Worm (Caenorhabditis elegans): Measurements from ENCODE around the gene lgc-52.

Gene lgc-52

ce11 chrIV:15274063-15274462, 38.1 kb downstream of the lgc-52 start (continued):
- no peak for TF ChIP-seq lir-3 (tag; optimal IDR thresholded peaks at IDR 0.05)

ce11 chrIV:15275363-15275854, 39.5 kb downstream of the lgc-52 start, which contains the start of gene ccg-1:
TSS of gene ccg-1 (minus strand) at chrIV:15275804.
- TF ChIP-seq snpc-1.2 (GFP tag; IDR thresholded peaks at IDR 0.05), result peak; percentile 59; the same call in 1 of the 2 replicates
- TF ChIP-seq lin-39 (tag; optimal IDR thresholded peaks at IDR 0.05), result no peak
- TF ChIP-seq daf-16 (GFP tag; optimal IDR thresholded peaks at IDR 0.05), result peak in 1 of 2 experiments; percentile 18
- no peak for TF ChIP-seq daf-16 (tag; optimal IDR thresholded peaks at IDR 0.05)
- TF ChIP-seq ama-1 (optimal IDR thresholded peaks at IDR 0.05), result peak; percentile 43

ce11 chrIV:15280219-15280618, 44.3 kb downstream of the lgc-52 start:
- peak; percentile 28 for TF ChIP-seq aha-1 (tag)
- no peak for TF ChIP-seq tra-1 (GFP tag; IDR thresholded peaks at IDR 0.05)

ce11 chrIV:15283617-15284016, 47.7 kb downstream of the lgc-52 start:
- TF ChIP-seq snpc-1.2 (GFP tag; IDR thresholded peaks at IDR 0.05) (peak; percentile 89), gei-8 (GFP tag; optimal IDR thresholded peaks at IDR 0.05) (no peak), lin-29 (GFP tag; IDR thresholded peaks at IDR 0.05) (no peak), zfp-3 (GFP tag; conservative IDR thresholded peaks at IDR 0.05) (no peak), ctbp-1 (GFP tag; IDR thresholded peaks at IDR 0.05) (no peak), nhr-48 (tag; optimal IDR thresholded peaks at IDR 0.05) (no peak), saeg-2 (GFP tag; IDR thresholded peaks at IDR 0.05) (no peak), zfp-2 (tag; optimal IDR thresholded peaks at IDR 0.05) (no peak)

- no peak for TF ChIP-seq hif-1 (tag; optimal IDR thresholded peaks at IDR 0.05)
- TF ChIP-seq F44E2.7 (GFP tag; IDR thresholded peaks at IDR 0.05), result 0 out of 2 replicates have a peak, but pooled peaks have one; percentile 50
- no peak for TF ChIP-seq zfp-3 (GFP tag; conservative IDR thresholded peaks at IDR 0.05)
- TF ChIP-seq D1046.2 (GFP tag; IDR thresholded peaks at IDR 0.05), result no peak
- no peak for TF ChIP-seq zip-11 (GFP tag; IDR thresholded peaks at IDR 0.05)
- no peak for TF ChIP-seq fos-1 (tag; optimal IDR thresholded peaks at IDR 0.05)
- TF ChIP-seq ctbp-1 (GFP tag; IDR thresholded peaks at IDR 0.05), result no peak
- TF ChIP-seq nhr-237 (tag; optimal IDR thresholded peaks at IDR 0.05), result no peak
- TF ChIP-seq R02D3.7 (tag; optimal IDR thresholded peaks at IDR 0.05), result no peak
- no peak for TF ChIP-seq mdt-29 (GFP tag; IDR thresholded peaks at IDR 0.05)
- TF ChIP-seq attf-4 (tag; optimal IDR thresholded peaks at IDR 0.05), result no peak
- TF ChIP-seq dmd-8 (GFP tag; IDR thresholded peaks at IDR 0.05), result no peak
- no peak for TF ChIP-seq nhr-25 (tag; optimal IDR thresholded peaks at IDR 0.05; ENCODE audit: borderline replicate concordance, insufficient read depth)
- peak; percentile 12 for TF ChIP-seq unc-130 (GFP tag; optimal IDR thresholded peaks at IDR 0.05)
- no peak for TF ChIP-seq pqm-1 (tag; optimal IDR thresholded peaks at IDR 0.05)
- TF ChIP-seq arid-1 (GFP tag; conservative IDR thresholded peaks at IDR 0.05), result no peak
- 0 out of 2 replicates have a peak, but pooled peaks have one; percentile 21 for TF ChIP-seq F26F4.8 (GFP tag; conservative IDR thresholded peaks at IDR 0.05)
- TF ChIP-seq madf-5 (GFP tag; IDR thresholded peaks at IDR 0.05), result peak; percentile 32 to 68; a peak in 2 of 4 replicates
- TF ChIP-seq snpc-4 (tag; optimal IDR thresholded peaks at IDR 0.05), result no peak
- no peak for TF ChIP-seq nhr-11 (tag; optimal IDR thresholded peaks at IDR 0.05)
- no peak for TF ChIP-seq hlh-11 (tag; optimal IDR thresholded peaks at IDR 0.05)
- TF ChIP-seq T20F7.1 (GFP tag; optimal IDR thresholded peaks at IDR 0.05), result no peak
- no peak for TF ChIP-seq F10B5.3 (tag; optimal IDR thresholded peaks at IDR 0.05)
- TF ChIP-seq snpc-1.2 (GFP tag; IDR thresholded peaks at IDR 0.05), result peak; percentile 98
- no peak for TF ChIP-seq nhr-28 (tag; optimal IDR thresholded peaks at IDR 0.05)
- TF ChIP-seq nhr-41 (GFP tag; IDR thresholded peaks at IDR 0.05), result no peak
- 0 out of 2 replicates have a peak, but pooled peaks have one; percentile 24 for TF ChIP-seq nhr-42 (GFP tag; IDR thresholded peaks at IDR 0.05)
- peak; percentile 82 for TF ChIP-seq pha-4 (GFP tag; IDR thresholded peaks at IDR 0.05)
- no peak for TF ChIP-seq pha-4 (tag; optimal IDR thresholded peaks at IDR 0.05)
- no peak for TF ChIP-seq nhr-48 (tag; optimal IDR thresholded peaks at IDR 0.05)
- TF ChIP-seq nhr-6 (tag; optimal IDR thresholded peaks at IDR 0.05), result no peak
- TF ChIP-seq T26A8.4 (GFP tag; IDR thresholded peaks at IDR 0.05), result no peak
- TF ChIP-seq F37D6.2 (tag; optimal IDR thresholded peaks at IDR 0.05), result no peak
- TF ChIP-seq spr-1 (tag; optimal IDR thresholded peaks at IDR 0.05), result no peak
- peak; percentile 95 for TF ChIP-seq aha-1 (tag)
These were observed 53.6 kb downstream of the lgc-52 start for ce11 chrIV:15289508-15289907.

All from whole organism, L4 larva.